Worm (Caenorhabditis elegans) whole organism, L4/young adult: ENCODE data around the gene par-1.

Source experiments
- W03F9.2 ChIP-seq: fragments of 150-350 bp; optimal IDR thresholded peaks from 2 replicates; lab custom pipeline; 2014; ENCODE audit warnings: missing biosample characterization, missing genetic modification characterization
- dao-5 ChIP-seq: sonication (generic microtip); optimal IDR thresholded peaks from 2 replicates; lab custom pipeline; 2016; ENCODE audit warnings: missing genotype, missing genetic modification characterization, moderate library complexity, missing compliant biosample characterization
- him-1 ChIP-seq: sonication (generic microtip); optimal IDR thresholded peaks from 2 replicates; lab custom pipeline; 2016; ENCODE audit warnings: missing genotype, missing genetic modification reagents, missing genetic modification characterization, missing compliant biosample characterization

ce11 chrV:14093805-14094204 is 51.4 kb downstream of the par-1 start, which contains the start of gene D1086.8:
- TF ChIP-seq him-1 (tag; lab: Kevin White, UChicago) (no peak), W03F9.2 (no peak), dao-5 (no peak)
